Fruit fly (Drosophila melanogaster) whole organism, embryonic: ENCODE results near the gene CG6443.

Experiments
- Asciz ChIP-seq: fragments of 200-800 bp; sonication (Bioruptor generic); optimal IDR thresholded peaks from 2 replicates; lab custom pipeline; 2017; ENCODE audit warnings: missing biosample characterization, mild to moderate bottlenecking, missing genetic modification characterization, missing genetic modification reagents
- Bgb ChIP-seq: fragments of 200-800 bp; sonication (Bioruptor generic); IDR thresholded peaks from 2 replicates; pipeline ENCODE4 v1.3.6; 2022; ENCODE audit warnings: missing biosample characterization, missing genetic modification characterization; ENCODE audit not compliant: partially characterized antibody
- CG12071 ChIP-seq: fragments of 200-800 bp; sonication (Bioruptor generic); optimal IDR thresholded peaks from 3 replicates; lab custom pipeline; 2018; ENCODE audit warnings: missing biosample characterization, mild to moderate bottlenecking, missing genetic modification characterization
- CG13287 ChIP-seq: fragments of 200-800 bp; sonication (Bioruptor generic); IDR thresholded peaks from 2 replicates; pipeline ENCODE4 v1.3.6; 2022; ENCODE audit warnings: missing biosample characterization, missing genetic modification characterization; ENCODE audit not compliant: partially characterized antibody
- CG14710 ChIP-seq: fragments of 200-800 bp; sonication (Bioruptor generic); optimal IDR thresholded peaks from 3 replicates; lab custom pipeline; 2019; ENCODE audit warnings: missing biosample characterization, mild to moderate bottlenecking, missing genetic modification characterization, moderate library complexity
- CG15514 ChIP-seq: fragments of 200-800 bp; sonication (Bioruptor generic); optimal IDR thresholded peaks from 3 replicates; lab custom pipeline; 2017; ENCODE audit warnings: missing biosample characterization, missing genetic modification characterization, mild to moderate bottlenecking, moderate library complexity, missing genetic modification reagents
- CG15601 ChIP-seq: fragments of 200-800 bp; sonication (Bioruptor generic); optimal IDR thresholded peaks from 3 replicates; lab custom pipeline; 2019; ENCODE audit warnings: missing biosample characterization, mild to moderate bottlenecking, missing genetic modification characterization, moderate library complexity
- CG16813 ChIP-seq: fragments of 200-800 bp; sonication (Bioruptor generic); IDR thresholded peaks from 3 replicates; pipeline ENCODE4 v1.3.6; 2022; ENCODE audit warnings: missing biosample characterization, missing genetic modification characterization; ENCODE audit not compliant: partially characterized antibody
- CG17359 ChIP-seq: fragments of 200-800 bp; sonication (Bioruptor generic); optimal IDR thresholded peaks from 3 replicates; lab custom pipeline; 2018; ENCODE audit warnings: missing biosample characterization, mild to moderate bottlenecking, missing genetic modification characterization, moderate library complexity
- CG2116 ChIP-seq: fragments of 200-800 bp; sonication (Bioruptor generic); optimal IDR thresholded peaks from 3 replicates; lab custom pipeline; 2018; ENCODE audit warnings: missing biosample characterization, mild to moderate bottlenecking, missing genetic modification characterization
- CG2129 ChIP-seq: fragments of 200-800 bp; sonication (Bioruptor generic); IDR thresholded peaks from 2 replicates; pipeline ENCODE4 v1.3.6; 2022; ENCODE audit warnings: missing biosample characterization, missing genetic modification characterization; ENCODE audit not compliant: partially characterized antibody
- CG2712 ChIP-seq: fragments of 200-800 bp; optimal IDR thresholded peaks from 3 replicates; lab custom pipeline; 2019; ENCODE audit warnings: missing biosample characterization, mild to moderate bottlenecking, missing genetic modification characterization, moderate library complexity
- CG30020 ChIP-seq: fragments of 200-800 bp; optimal IDR thresholded peaks from 2 replicates; lab custom pipeline; 2019; ENCODE audit warnings: missing biosample characterization, mild to moderate bottlenecking, missing genetic modification characterization, moderate library complexity
- CG30431 ChIP-seq: fragments of 200-800 bp; sonication (Bioruptor generic); optimal IDR thresholded peaks from 2 replicates; lab custom pipeline; 2017; ENCODE audit warnings: missing biosample characterization, missing genetic modification characterization
- CG34224 ChIP-seq: fragments of 200-800 bp; sonication (Bioruptor generic); IDR thresholded peaks from 3 replicates; pipeline ENCODE4 v1.3.6; 2022; ENCODE audit warnings: missing biosample characterization, missing genetic modification characterization; ENCODE audit not compliant: partially characterized antibody
- CG4617 ChIP-seq: fragments of 200-800 bp; sonication (Bioruptor generic); optimal IDR thresholded peaks from 3 replicates; lab custom pipeline; 2016; ENCODE audit warnings: missing biosample characterization, missing genetic modification characterization, borderline replicate concordance
- Doc3 ChIP-seq: fragments of 200-800 bp; sonication (Bioruptor generic); IDR thresholded peaks from 3 replicates; pipeline ENCODE4 v1.3.6; 2022; ENCODE audit warnings: missing biosample characterization, missing genetic modification characterization; ENCODE audit not compliant: partially characterized antibody
- Dref ChIP-seq: fragments of 200-800 bp; sonication (Bioruptor generic); IDR thresholded peaks from 2 replicates; pipeline ENCODE4 v1.3.6; 2022; ENCODE audit warnings: missing biosample characterization, missing genetic modification characterization
- E2f2 ChIP-seq: fragments of 200-800 bp; sonication (Bioruptor generic); IDR thresholded peaks from 2 replicates; pipeline ENCODE4 v1.3.6; 2022; ENCODE audit warnings: missing biosample characterization, missing genetic modification characterization
- Eip74EF ChIP-seq, 2 experiments: fragments of 200-800 bp in 1 of 2; fragments of >200 bp in 1 of 2; sonication (Bioruptor generic) in 1 of 2; optimal IDR thresholded peaks; 2 replicates each; lab custom pipeline; 2017 to 2019; ENCODE audit warnings: missing biosample characterization in 2 of 2, missing genetic modification characterization in 2 of 2, mild to moderate bottlenecking in 1 of 2, moderate library complexity in 1 of 2
- Ets97D ChIP-seq: fragments of 200-800 bp; sonication (Bioruptor generic); optimal IDR thresholded peaks from 3 replicates; lab custom pipeline; 2016; ENCODE audit warnings: missing biosample characterization, missing genetic modification characterization
- HLH4C ChIP-seq: fragments of 200-800 bp; sonication (Bioruptor generic); IDR thresholded peaks from 3 replicates; pipeline ENCODE4 v1.3.6; 2022; ENCODE audit warnings: missing biosample characterization, missing genetic modification characterization; ENCODE audit not compliant: partially characterized antibody
- HmgZ ChIP-seq: fragments of 200-800 bp; sonication (Bioruptor generic); optimal IDR thresholded peaks from 2 replicates; lab custom pipeline; 2018; ENCODE audit warnings: missing biosample characterization, mild to moderate bottlenecking, missing genetic modification characterization
- Oli ChIP-seq: fragments of 200-800 bp; sonication (Bioruptor generic); optimal IDR thresholded peaks from 2 replicates; lab custom pipeline; 2018; ENCODE audit warnings: missing biosample characterization, mild to moderate bottlenecking, missing genetic modification characterization, moderate library complexity
- Opbp ChIP-seq: fragments of 200-800 bp; sonication (Bioruptor generic); IDR thresholded peaks from 3 replicates; pipeline ENCODE4 v1.3.6; 2022; ENCODE audit warnings: missing biosample characterization, missing genetic modification characterization; ENCODE audit not compliant: partially characterized antibody
- Optix ChIP-seq: fragments of 200-800 bp; sonication (Bioruptor generic); IDR thresholded peaks from 3 replicates; pipeline ENCODE4 v1.3.6; 2022; ENCODE audit warnings: missing biosample characterization, missing genetic modification characterization
- Pdp1 ChIP-seq, 2 experiments: fragments of 200-800 bp; sonication (Bioruptor generic); optimal IDR thresholded peaks; 3 replicates each; lab custom pipeline; 2016; ENCODE audit warnings: missing biosample characterization in 2 of 2, missing genetic modification characterization in 2 of 2, mild to moderate bottlenecking in 1 of 2, moderate library complexity in 1 of 2
- Trl ChIP-seq, 3 experiments: fragments of >200 bp in 2 of 3; fragments of 200-800 bp in 1 of 3; sonication (Bioruptor generic) in 1 of 3; optimal IDR thresholded peaks; 2 replicates in 1 of 3; 3 replicates in 2 of 3; lab custom pipeline; 2016 to 2017; ENCODE audit warnings: missing biosample characterization in 1 of 3, missing genetic modification characterization in 1 of 3
- aop ChIP-seq: fragments of 200-800 bp; sonication (Bioruptor generic); IDR thresholded peaks from 2 replicates; pipeline ENCODE4 v1.3.6; 2022; ENCODE audit warnings: missing biosample characterization, missing genetic modification characterization
- bbx ChIP-seq: fragments of 200-800 bp; sonication (Bioruptor generic); IDR thresholded peaks from 2 replicates; pipeline ENCODE4 v1.3.6; 2022; ENCODE audit warnings: missing biosample characterization, missing genetic modification characterization; ENCODE audit not compliant: partially characterized antibody
- crol ChIP-seq: fragments of 200-800 bp; sonication (Bioruptor generic); IDR thresholded peaks from 2 replicates; pipeline ENCODE4 v1.3.6; 2022; ENCODE audit warnings: missing biosample characterization, missing genetic modification characterization
- dpn ChIP-seq, 2 experiments: fragments of 200-800 bp; sonication (Bioruptor generic); optimal IDR thresholded peaks; 3 replicates each; lab custom pipeline; 2016; ENCODE audit warnings: missing biosample characterization in 2 of 2, missing genetic modification characterization in 2 of 2
- gfzf ChIP-seq: fragments of 200-800 bp; sonication (Bioruptor generic); optimal IDR thresholded peaks from 2 replicates; lab custom pipeline; 2016; ENCODE audit warnings: missing biosample characterization, mild to moderate bottlenecking, missing genetic modification characterization, moderate library complexity
- inv ChIP-seq: fragments of 200-800 bp; sonication (Bioruptor generic); IDR thresholded peaks from 2 replicates; pipeline ENCODE4 v1.3.6; 2022; ENCODE audit warnings: missing biosample characterization, missing genetic modification characterization; ENCODE audit not compliant: partially characterized antibody
- kay ChIP-seq: fragments of 200-800 bp; sonication (Bioruptor generic); optimal IDR thresholded peaks from 2 replicates; lab custom pipeline; 2016; ENCODE audit warnings: missing biosample characterization, missing genetic modification characterization
- nerfin-2 ChIP-seq: fragments of 200-800 bp; sonication (Bioruptor generic); IDR thresholded peaks from 2 replicates; pipeline ENCODE4 v1.3.6; 2022; ENCODE audit warnings: missing biosample characterization, missing genetic modification characterization; ENCODE audit not compliant: partially characterized antibody
- nmo ChIP-seq: fragments of 200-800 bp; sonication (Bioruptor generic); optimal IDR thresholded peaks from 2 replicates; lab custom pipeline; 2018; ENCODE audit warnings: missing biosample characterization, mild to moderate bottlenecking, missing genetic modification characterization, moderate library complexity
- sens ChIP-seq: fragments of 200-800 bp; sonication (Bioruptor generic); peaks from one replicate; lab custom pipeline; 2016; ENCODE audit warnings: missing biosample characterization, missing genetic modification characterization
- sisA ChIP-seq: fragments of 200-800 bp; sonication (Bioruptor generic); IDR thresholded peaks from 2 replicates; pipeline ENCODE4 v1.3.6; 2022; ENCODE audit warnings: missing biosample characterization, missing genetic modification characterization
- stwl ChIP-seq: fragments of 200-800 bp; sonication (Bioruptor generic); optimal IDR thresholded peaks from 3 replicates; lab custom pipeline; 2018; ENCODE audit warnings: missing biosample characterization, mild to moderate bottlenecking, missing genetic modification characterization, moderate library complexity
- sug ChIP-seq: fragments of 200-800 bp; optimal IDR thresholded peaks from 2 replicates; lab custom pipeline; 2019; ENCODE audit warnings: missing biosample characterization, mild to moderate bottlenecking, missing genetic modification characterization, moderate library complexity
- tgo ChIP-seq: fragments of 200-800 bp; sonication (Bioruptor generic); IDR thresholded peaks from 3 replicates; pipeline ENCODE4 v1.3.6; 2022; ENCODE audit warnings: missing biosample characterization, missing genetic modification characterization
- trem ChIP-seq: fragments of 200-800 bp; optimal IDR thresholded peaks from 3 replicates; lab custom pipeline; 2019; ENCODE audit warnings: missing biosample characterization, mild to moderate bottlenecking, missing genetic modification characterization, moderate library complexity
- unc-4 ChIP-seq: fragments of 200-800 bp; sonication (Bioruptor generic); IDR thresholded peaks from 2 replicates; pipeline ENCODE4 v1.3.6; 2022; ENCODE audit warnings: missing biosample characterization, missing genetic modification characterization; ENCODE audit not compliant: partially characterized antibody
- vnd ChIP-seq: fragments of 200-800 bp; sonication (Bioruptor generic); IDR thresholded peaks from 3 replicates; pipeline ENCODE4 v1.3.6; 2022; ENCODE audit warnings: missing biosample characterization, missing genetic modification characterization; ENCODE audit not compliant: partially characterized antibody
- zen2 ChIP-seq: fragments of 200-800 bp; sonication (Bioruptor generic); IDR thresholded peaks from 3 replicates; pipeline ENCODE4 v1.3.6; 2022; ENCODE audit warnings: missing biosample characterization, missing genetic modification characterization; ENCODE audit not compliant: partially characterized antibody
- zfh1 ChIP-seq: fragments of 200-800 bp; sonication (Bioruptor generic); IDR thresholded peaks from 3 replicates; pipeline ENCODE4 v1.3.6; 2022; ENCODE audit warnings: missing biosample characterization, missing genetic modification characterization

CG6443 gene

dm6 chr2L:10728751-10729150, at the start of gene CG6443:
Gene CG6443 (plus strand): TSS chr2L:10728978.
- TF ChIP-seq kay (GFP tag; lab: Kevin White, UChicago) (no peak), tgo (no peak), CG15514 (GFP tag; lab: Kevin White, UChicago) (peak; percentile 68), CG30431 (GFP tag; lab: Kevin White, UChicago) (no peak), gfzf (GFP tag; lab: Kevin White, UChicago) (peak; percentile 15), Opbp (GFP tag; lab: Robert Waterston, UW) (peak; percentile 75; the same call in 2 of the 3 replicates), unc-4 (GFP tag; lab: Robert Waterston, UW) (peak; percentile 84), zen2 (GFP tag; lab: Robert Waterston, UW) (peak; percentile 8; the same call in 1 of the 3 replicates), bbx (GFP tag; lab: Robert Waterston, UW) (peak; percentile 68), inv (peak; percentile 51; the same call in 1 of the 2 replicates), CG2129 (GFP tag; lab: Robert Waterston, UW) (peak; percentile 39; the same call in 1 of the 2 replicates), Dref (GFP tag; lab: Robert Waterston, UW) (peak; percentile 86), CG15601 (peak; percentile 16), Eip74EF (GFP tag; optimal IDR thresholded peaks at IDR 0.05; lab: Kevin White, UChicago) (no peak), nmo (GFP tag; lab: Kevin White, UChicago) (peak; percentile 37), sisA (GFP tag; lab: Robert Waterston, UW) (no peak), Bgb (GFP tag; lab: Robert Waterston, UW) (peak; percentile 75), Trl (optimal IDR thresholded peaks at IDR 0.05; lab: Kevin White, UChicago) (no peak), Trl (GFP tag; optimal IDR thresholded peaks at IDR 0.05; lab: Kevin White, UChicago) (no peak), E2f2 (GFP tag; lab: Robert Waterston, UW) (peak; percentile 89), CG12071 (GFP tag; lab: Kevin White, UChicago) (no peak), sens (GFP tag; lab: Kevin White, UChicago) (peak; percentile 63), CG4617 (GFP tag; lab: Kevin White, UChicago) (peak; percentile 11), CG13287 (GFP tag; lab: Robert Waterston, UW) (peak; percentile 90), CG17359 (tag; lab: Kevin White, UChicago) (no peak), CG30020 (tag; lab: Kevin White, UChicago) (peak; percentile 38), stwl (tag; lab: Kevin White, UChicago) (peak; percentile 89), HLH4C (peak; percentile 65), Ets97D (peak; percentile 31), zfh1 (GFP tag; lab: Robert Waterston, UW) (no peak), Pdp1 (GFP tag; optimal IDR thresholded peaks at IDR 0.05; lab: Kevin White, UChicago) (peak in 1 of 2 experiments; percentile 12), Asciz (GFP tag; lab: Kevin White, UChicago) (no peak), CG14710 (tag; lab: Kevin White, UChicago) (peak; percentile 19), trem (tag; lab: Kevin White, UChicago) (peak; percentile 56), vnd (GFP tag; lab: Robert Waterston, UW) (peak; percentile 58; the same call in 1 of the 3 replicates), crol (GFP tag; lab: Robert Waterston, UW) (no peak), HmgZ (tag; lab: Kevin White, UChicago) (peak; percentile 1), Doc3 (GFP tag; lab: Robert Waterston, UW) (peak; percentile 81), CG2116 (GFP tag; lab: Kevin White, UChicago) (peak; percentile 73), CG34224 (GFP tag; lab: Robert Waterston, UW) (peak; percentile 87), aop (GFP tag; lab: Robert Waterston, UW) (no peak), Oli (tag; lab: Kevin White, UChicago) (no peak), Optix (no peak), dpn (GFP tag; optimal IDR thresholded peaks at IDR 0.05; lab: Kevin White, UChicago) (no peak), nerfin-2 (GFP tag; lab: Robert Waterston, UW) (peak; percentile 75), sug (tag; lab: Kevin White, UChicago) (no peak), CG16813 (GFP tag; lab: Robert Waterston, UW) (peak; percentile 74), CG2712 (tag; lab: Kevin White, UChicago) (peak; percentile 40)
